Worm (Caenorhabditis elegans) whole organism, L4 larva: ENCODE measurements around the gene Y39B6A.1.
A peak's percentile ranks its signal among the peaks of the same experiment; 100 is the strongest.

Experiments
- F37D6.2 ChIP-seq: sonication (generic microtip); optimal IDR thresholded peaks from 2 replicates; lab custom pipeline; 2016; ENCODE audit warnings: mild to moderate bottlenecking, missing genetic modification characterization, missing compliant biosample characterization
- F49E8.2 ChIP-seq: sonication (generic microtip); optimal IDR thresholded peaks from 2 replicates; lab custom pipeline; 2016; ENCODE audit warnings: missing compliant biosample characterization, mild to moderate bottlenecking, missing genetic modification characterization, borderline replicate concordance
- ama-1 ChIP-seq: fragments of 150-350 bp; optimal IDR thresholded peaks from 2 replicates; lab custom pipeline; 2014; ENCODE audit warnings: inconsistent platforms, mixed read lengths
- ceh-82 ChIP-seq: sonication (generic microtip); optimal IDR thresholded peaks from 2 replicates; lab custom pipeline; 2017; ENCODE audit warnings: missing biosample characterization, missing genetic modification characterization
- egl-27 ChIP-seq: sonication (generic microtip); optimal IDR thresholded peaks from 3 replicates; lab custom pipeline; 2017; ENCODE audit warnings: missing biosample characterization, missing genetic modification reagents, missing genetic modification characterization
- jun-1 ChIP-seq: fragments of 150-350 bp; optimal IDR thresholded peaks from 2 replicates; lab custom pipeline; 2014; ENCODE audit warnings: missing biosample characterization, missing genetic modification reagents, missing genetic modification characterization
- lin-13 ChIP-seq: fragments of 150-350 bp; optimal IDR thresholded peaks from 2 replicates; lab custom pipeline; 2014; ENCODE audit warnings: missing biosample characterization, missing genetic modification reagents, missing genetic modification characterization
- mdl-1 ChIP-seq, 2 experiments: fragments of 150-350 bp in 1 of 2; sonication (generic microtip) in 1 of 2; optimal IDR thresholded peaks; 2 replicates each; lab custom pipeline; 2014 to 2017; ENCODE audit warnings: missing biosample characterization in 2 of 2, missing genetic modification characterization in 2 of 2
- nhr-11 ChIP-seq: fragments of 150-350 bp; optimal IDR thresholded peaks from 2 replicates; lab custom pipeline; 2014; ENCODE audit warnings: missing biosample characterization, missing genetic modification characterization
- pha-4 ChIP-seq, 2 experiments: fragments of 150-350 bp in 1 of 2; fragments of 200-800 bp in 1 of 2; sonication (Bioruptor generic) in 1 of 2; IDR thresholded peaks in 1 of 2; optimal IDR thresholded peaks in 1 of 2; 2 replicates each; pipeline versions ENCODE4 v1.3.6 to Lab custom; 2014 to 2022; ENCODE audit warnings: missing genetic modification characterization in 2 of 2, missing genetic modification reagents in 2 of 2, missing biosample characterization in 1 of 2, missing compliant biosample characterization in 1 of 2
- skn-1 ChIP-seq: fragments of 150-350 bp; optimal IDR thresholded peaks from 2 replicates; lab custom pipeline; 2014; ENCODE audit warnings: missing biosample characterization, missing genetic modification characterization
- unc-130 ChIP-seq: sonication (generic microtip); optimal IDR thresholded peaks from 2 replicates; lab custom pipeline; 2016; ENCODE audit warnings: missing genetic modification reagents, missing genetic modification characterization, missing compliant biosample characterization
- zag-1 ChIP-seq: fragments of 150-350 bp; optimal IDR thresholded peaks from 2 replicates; lab custom pipeline; 2014; ENCODE audit warnings: missing biosample characterization, missing genetic modification characterization

DNA sequence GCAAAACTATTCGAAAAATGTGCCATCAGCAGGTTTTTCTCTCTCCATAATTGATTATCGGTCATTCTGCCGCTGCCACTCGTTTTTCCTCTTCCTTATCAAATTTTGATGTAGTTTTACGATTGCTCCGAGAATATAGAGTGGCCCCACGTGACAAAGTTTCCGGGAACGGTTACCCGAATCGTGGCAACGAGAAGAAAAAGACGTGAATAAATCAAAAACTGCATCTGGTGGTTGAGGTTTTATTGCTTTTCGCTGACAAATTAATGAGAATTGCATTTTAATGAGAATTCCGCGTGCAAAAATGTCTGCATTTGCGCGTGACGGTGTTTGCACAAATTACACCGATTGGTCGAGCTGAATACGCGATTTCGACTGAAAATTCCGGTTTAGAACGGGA, 2.0 kb upstream of the Y39B6A.1 start:
- TF ChIP-seq pha-4 (GFP tag; IDR thresholded peaks at IDR 0.05; lab: Robert Waterston, UW), result no peak
- no peak for TF ChIP-seq pha-4 (tag; optimal IDR thresholded peaks at IDR 0.05; lab: Kevin White, UChicago)
- no peak for TF ChIP-seq skn-1 (tag; lab: Kevin White, UChicago)
- no peak for TF ChIP-seq lin-13 (GFP tag; lab: Kevin White, UChicago)
- TF ChIP-seq nhr-11 (tag; lab: Kevin White, UChicago), result no peak
- TF ChIP-seq ama-1 (lab: Kevin White, UChicago), result no peak
- TF ChIP-seq unc-130 (GFP tag; lab: Kevin White, UChicago), result no peak
- no peak for TF ChIP-seq zag-1 (tag; lab: Kevin White, UChicago)
- TF ChIP-seq F49E8.2, result no peak
- TF ChIP-seq ceh-82, result no peak
- no peak for TF ChIP-seq F37D6.2 (tag; lab: Kevin White, UChicago)
- TF ChIP-seq mdl-1 (tag; optimal IDR thresholded peaks at IDR 0.05; lab: Kevin White, UChicago), result peak in 1 of 2 experiments; percentile 65
- no peak for TF ChIP-seq egl-27 (tag; lab: Kevin White, UChicago)
- TF ChIP-seq jun-1 (tag; lab: Kevin White, UChicago), result no peak
